Worm (Caenorhabditis elegans) whole organism, mixed stage, embryonic: ENCODE measurements around the gene F40F8.5.

Experiments used
- M03D4.4 ChIP-seq: sonication (generic microtip); optimal IDR thresholded peaks from 2 replicates; lab custom pipeline; 2017; ENCODE audit warnings: mild to moderate bottlenecking, missing genetic modification characterization, missing compliant biosample characterization
- bed-3 ChIP-seq: fragments of 200-800 bp; sonication (Bioruptor generic); optimal IDR thresholded peaks from 3 replicates; lab custom pipeline; 2018; ENCODE audit warnings: mild to moderate bottlenecking, missing genetic modification characterization, moderate library complexity, missing compliant biosample characterization
- blmp-1 ChIP-seq: fragments of 150-350 bp; optimal IDR thresholded peaks from 2 replicates; lab custom pipeline; 2014; ENCODE audit warnings: missing biosample characterization, missing genetic modification characterization
- ceh-39 ChIP-seq: fragments of 150-350 bp; optimal IDR thresholded peaks from 2 replicates; lab custom pipeline; 2014; ENCODE audit warnings: missing biosample characterization, missing genetic modification characterization
- ceh-83 ChIP-seq: fragments of 200-800 bp; sonication (Bioruptor generic); optimal IDR thresholded peaks from 2 replicates; lab custom pipeline; 2018; ENCODE audit warnings: mild to moderate bottlenecking, missing genetic modification characterization, missing compliant biosample characterization
- ces-1 ChIP-seq: fragments of 150-350 bp; optimal IDR thresholded peaks from 2 replicates; lab custom pipeline; 2014; ENCODE audit warnings: missing biosample characterization, missing genetic modification reagents, missing genetic modification characterization
- drap-1 ChIP-seq: fragments of 200-800 bp; sonication (Bioruptor generic); optimal IDR thresholded peaks from 3 replicates; lab custom pipeline; 2018; ENCODE audit warnings: mild to moderate bottlenecking, missing genetic modification characterization, missing compliant biosample characterization
- elt-1 ChIP-seq: sonication (generic microtip); optimal IDR thresholded peaks from 2 replicates; lab custom pipeline; 2017; ENCODE audit warnings: missing genetic modification characterization, mild to moderate bottlenecking, missing compliant biosample characterization, antibody characterized with exemption, moderate library complexity, borderline replicate concordance; ENCODE audit not compliant: insufficient read depth
- elt-3 ChIP-seq: fragments of 150-350 bp; optimal IDR thresholded peaks from 2 replicates; lab custom pipeline; 2014; ENCODE audit warnings: missing biosample characterization, missing genetic modification characterization
- flh-1 ChIP-seq: fragments of 200-800 bp; sonication (Bioruptor generic); optimal IDR thresholded peaks from 2 replicates; lab custom pipeline; 2018; ENCODE audit warnings: mild to moderate bottlenecking, missing genetic modification characterization, moderate library complexity, missing compliant biosample characterization
- ham-2 ChIP-seq: fragments of 200-800 bp; sonication (Bioruptor generic); optimal IDR thresholded peaks from 2 replicates; lab custom pipeline; 2018; ENCODE audit warnings: mild to moderate bottlenecking, missing genetic modification characterization, missing compliant biosample characterization
- hlh-1 ChIP-seq: fragments of 150-350 bp; optimal IDR thresholded peaks from 2 replicates; lab custom pipeline; 2014; ENCODE audit warnings: missing biosample characterization, missing genetic modification reagents, missing genetic modification characterization
- lin-13 ChIP-seq: fragments of 150-350 bp; optimal IDR thresholded peaks from 2 replicates; lab custom pipeline; 2014; ENCODE audit warnings: missing biosample characterization, missing genetic modification characterization
- lin-32 ChIP-seq: fragments of 200-800 bp; sonication (Bioruptor generic); optimal IDR thresholded peaks from 2 replicates; lab custom pipeline; 2018; ENCODE audit warnings: mild to moderate bottlenecking, missing genetic modification characterization, missing compliant biosample characterization
- lsy-2 ChIP-seq: fragments of 150-350 bp; optimal IDR thresholded peaks from 2 replicates; lab custom pipeline; 2014; ENCODE audit warnings: missing biosample characterization, missing genetic modification characterization
- mab-5 ChIP-seq: fragments of 150-350 bp; optimal IDR thresholded peaks from 2 replicates; lab custom pipeline; 2014; ENCODE audit warnings: missing biosample characterization, missing genetic modification characterization
- mep-1 ChIP-seq: fragments of 150-350 bp; optimal IDR thresholded peaks from 2 replicates; lab custom pipeline; 2017; ENCODE audit warnings: missing biosample characterization, missing genetic modification reagents, missing genetic modification characterization, inconsistent platforms
- mls-2 ChIP-seq: sonication (generic microtip); optimal IDR thresholded peaks from 2 replicates; lab custom pipeline; 2016; ENCODE audit warnings: mild to moderate bottlenecking, missing genetic modification characterization, moderate library complexity, missing compliant biosample characterization
- nhr-12 ChIP-seq: fragments of 150-350 bp; optimal IDR thresholded peaks from 2 replicates; lab custom pipeline; 2014; ENCODE audit warnings: missing biosample characterization, missing genetic modification characterization
- nhr-2 ChIP-seq: fragments of 150-350 bp; optimal IDR thresholded peaks from 2 replicates; lab custom pipeline; 2014; ENCODE audit warnings: missing biosample characterization, missing genetic modification characterization
- nhr-237 ChIP-seq: fragments of 150-350 bp; optimal IDR thresholded peaks from 2 replicates; lab custom pipeline; 2014; ENCODE audit warnings: missing biosample characterization, missing genetic modification characterization
- nhr-28 ChIP-seq: fragments of 150-350 bp; optimal IDR thresholded peaks from 2 replicates; lab custom pipeline; 2014; ENCODE audit warnings: missing biosample characterization, missing genetic modification characterization
- nhr-76 ChIP-seq: sonication (generic microtip); optimal IDR thresholded peaks from 2 replicates; lab custom pipeline; 2017; ENCODE audit warnings: missing biosample characterization, missing genetic modification characterization
- pha-4 ChIP-seq: fragments of 150-350 bp; optimal IDR thresholded peaks from 2 replicates; lab custom pipeline; 2018; ENCODE audit warnings: missing biosample characterization, missing genetic modification reagents, missing genetic modification characterization
- sem-2 ChIP-seq: fragments of 200-800 bp; sonication (Bioruptor generic); optimal IDR thresholded peaks from 2 replicates; lab custom pipeline; 2018; ENCODE audit warnings: mild to moderate bottlenecking, missing genetic modification characterization, missing compliant biosample characterization
- snpc-4 ChIP-seq: fragments of 150-350 bp; optimal IDR thresholded peaks from 2 replicates; lab custom pipeline; 2014; ENCODE audit warnings: missing biosample characterization, missing genetic modification characterization
- tbx-8 ChIP-seq: fragments of 200-800 bp; sonication (Bioruptor generic); optimal IDR thresholded peaks from 2 replicates; lab custom pipeline; 2018; ENCODE audit warnings: mild to moderate bottlenecking, missing genetic modification characterization, moderate library complexity, missing compliant biosample characterization
- unc-120 ChIP-seq: sonication (generic microtip); optimal IDR thresholded peaks from 2 replicates; lab custom pipeline; 2017; ENCODE audit warnings: missing genetic modification characterization, missing compliant biosample characterization; ENCODE audit not compliant: poor library complexity, severe bottlenecking
- unc-39 ChIP-seq: fragments of 150-350 bp; optimal IDR thresholded peaks from 2 replicates; lab custom pipeline; 2014; ENCODE audit warnings: missing biosample characterization, missing genetic modification characterization
- unc-62 ChIP-seq: fragments of 150-350 bp; optimal IDR thresholded peaks from 2 replicates; lab custom pipeline; 2014; ENCODE audit warnings: missing biosample characterization, missing genetic modification reagents, missing genetic modification characterization
- zip-8 ChIP-seq: fragments of 150-350 bp; optimal IDR thresholded peaks from 2 replicates; lab custom pipeline; 2014; ENCODE audit warnings: missing biosample characterization, missing genetic modification characterization
- ztf-11 ChIP-seq: fragments of 150-350 bp; optimal IDR thresholded peaks from 2 replicates; lab custom pipeline; 2014; ENCODE audit warnings: missing biosample characterization, missing genetic modification characterization

The F40F8.5 gene

ce11 chrII:11140140-11140539 is 5.4 kb upstream of the F40F8.5 start, which contains the start of gene F40F8.4:
TSS of gene F40F8.4 (minus strand) at chrII:11140240.
- no peak for TF ChIP-seq elt-3 (tag; lab: Kevin White, UChicago)
- TF ChIP-seq lin-13 (tag; lab: Kevin White, UChicago), result no peak
- TF ChIP-seq ceh-83, result no peak
- TF ChIP-seq blmp-1 (tag; lab: Kevin White, UChicago), result no peak
- no peak for TF ChIP-seq ztf-11 (tag; lab: Kevin White, UChicago)
- TF ChIP-seq sem-2 (GFP tag; lab: Kevin White, UChicago), result no peak
- TF ChIP-seq ham-2 (GFP tag; lab: Kevin White, UChicago), result no peak
- TF ChIP-seq unc-120, result no peak
- no peak for TF ChIP-seq snpc-4 (tag; lab: Kevin White, UChicago)
- no peak for TF ChIP-seq nhr-12
- no peak for TF ChIP-seq unc-39 (tag; lab: Kevin White, UChicago)

ce11 chrII:11135773-11136172 is 1.0 kb upstream of the F40F8.5 start:
- TF ChIP-seq unc-62 (GFP tag; lab: Kevin White, UChicago) (peak; percentile 78), elt-1 (tag; lab: Kevin White, UChicago) (no peak)
- TF ChIP-seq, all 35 proteins: peak for 1

- TF ChIP-seq ztf-11 (tag; lab: Kevin White, UChicago) (no peak), lin-32 (GFP tag; lab: Kevin White, UChicago) (no peak), snpc-4 (tag; lab: Kevin White, UChicago) (no peak), elt-1 (tag; lab: Kevin White, UChicago) (no peak), mls-2 (tag; lab: Kevin White, UChicago) (no peak), hlh-1 (no peak), nhr-237 (peak; percentile 3), unc-120 (peak; percentile 27), blmp-1 (tag; lab: Kevin White, UChicago) (peak; percentile 4), ham-2 (GFP tag; lab: Kevin White, UChicago) (no peak), nhr-2 (no peak), lsy-2 (tag; lab: Kevin White, UChicago) (peak; percentile 59), nhr-76 (no peak), unc-39 (tag; lab: Kevin White, UChicago) (no peak), ces-1 (GFP tag; lab: Kevin White, UChicago) (peak; percentile 6), flh-1 (GFP tag; lab: Kevin White, UChicago) (no peak), M03D4.4 (no peak), elt-3 (tag; lab: Kevin White, UChicago) (no peak), ceh-39 (tag; lab: Kevin White, UChicago) (peak; percentile 4), mep-1 (tag; lab: Kevin White, UChicago) (no peak)
- TF ChIP-seq, all 35 proteins: peak for 6
Measured at ce11 chrII:11132542-11132941, 2.2 kb downstream of the F40F8.5 start, which contains the start of gene F40F8.11. TSS of gene F40F8.11 (minus strand) at chrII:11132590.

- TF ChIP-seq elt-1 (tag; lab: Kevin White, UChicago) (no peak), lin-13 (tag; lab: Kevin White, UChicago) (no peak), nhr-2 (no peak), ceh-83 (no peak), nhr-12 (no peak), mep-1 (tag; lab: Kevin White, UChicago) (no peak), drap-1 (GFP tag; lab: Kevin White, UChicago) (no peak), mls-2 (tag; lab: Kevin White, UChicago) (no peak), ces-1 (GFP tag; lab: Kevin White, UChicago) (no peak), lsy-2 (tag; lab: Kevin White, UChicago) (no peak), sem-2 (GFP tag; lab: Kevin White, UChicago) (no peak), zip-8 (tag; lab: Kevin White, UChicago) (no peak), nhr-28 (tag; lab: Kevin White, UChicago) (no peak), hlh-1 (no peak)
Measured at ce11 chrII:11129517-11129916, 5.2 kb downstream of the F40F8.5 start, which contains the start of gene F40F8.12. TSS of gene F40F8.12 (plus strand) at chrII:11129817.

ce11 chrII:11128989-11129388 is 5.7 kb downstream of the F40F8.5 start, which contains the start of gene F40F8.3:
TSS of gene F40F8.3 (plus strand) at chrII:11129289.
- TF ChIP-seq unc-39 (tag; lab: Kevin White, UChicago) (no peak), unc-62 (GFP tag; lab: Kevin White, UChicago) (no peak), bed-3 (GFP tag; lab: Kevin White, UChicago) (no peak), sem-2 (GFP tag; lab: Kevin White, UChicago) (no peak), mab-5 (no peak), ceh-83 (no peak), nhr-237 (no peak), zip-8 (tag; lab: Kevin White, UChicago) (no peak), nhr-76 (no peak), tbx-8 (GFP tag; lab: Kevin White, UChicago) (no peak), unc-120 (no peak), lsy-2 (tag; lab: Kevin White, UChicago) (no peak), lin-32 (GFP tag; lab: Kevin White, UChicago) (no peak), ham-2 (GFP tag; lab: Kevin White, UChicago) (no peak), nhr-2 (no peak), elt-1 (tag; lab: Kevin White, UChicago) (no peak), pha-4 (no peak), ceh-39 (tag; lab: Kevin White, UChicago) (no peak)
- TF ChIP-seq, all 35 proteins: peak for 0
